Fruit fly (Drosophila melanogaster) whole organism, pupa: ENCODE results near the gene CG42762.

Source experiments
- CG12605 ChIP-seq: fragments of 200-800 bp; sonication (Bioruptor generic); IDR thresholded peaks from 2 replicates; pipeline ENCODE4 v1.3.6; 2022; ENCODE audit warnings: missing biosample characterization, missing genetic modification characterization
- CG13204 ChIP-seq: fragments of 200-800 bp; sonication (Bioruptor generic); optimal IDR thresholded peaks from 2 replicates; lab custom pipeline; 2018; ENCODE audit warnings: missing biosample characterization, mild to moderate bottlenecking, missing genetic modification characterization, moderate library complexity
- CG15710 ChIP-seq: fragments of 200-800 bp; sonication (Bioruptor generic); optimal IDR thresholded peaks from 2 replicates; lab custom pipeline; 2018; ENCODE audit warnings: missing biosample characterization, mild to moderate bottlenecking, missing genetic modification characterization, moderate library complexity
- D1 ChIP-seq: fragments of 200-800 bp; sonication (Bioruptor generic); optimal IDR thresholded peaks from 2 replicates; lab custom pipeline; 2018; ENCODE audit warnings: missing biosample characterization, mild to moderate bottlenecking, missing genetic modification characterization, moderate library complexity
- EcR ChIP-seq: fragments of 200-800 bp; sonication (Bioruptor generic); optimal IDR thresholded peaks from 3 replicates; lab custom pipeline; 2019; ENCODE audit warnings: missing biosample characterization, missing genetic modification characterization, mild to moderate bottlenecking, moderate library complexity, missing genetic modification reagents
- Ets98B ChIP-seq: fragments of 200-800 bp; sonication (Bioruptor generic); IDR thresholded peaks from 2 replicates; pipeline ENCODE4 v1.3.6; 2022; ENCODE audit warnings: missing biosample characterization, missing genetic modification characterization
- Pif1B ChIP-seq: fragments of 200-800 bp; sonication (Bioruptor generic); optimal IDR thresholded peaks from 3 replicates; lab custom pipeline; 2016; ENCODE audit warnings: missing biosample characterization, missing genetic modification characterization
- fd96Ca ChIP-seq: fragments of 200-800 bp; sonication (Bioruptor generic); IDR thresholded peaks from 3 replicates; pipeline ENCODE4 v1.3.6; 2022; ENCODE audit warnings: missing biosample characterization, missing genetic modification characterization

DNA sequence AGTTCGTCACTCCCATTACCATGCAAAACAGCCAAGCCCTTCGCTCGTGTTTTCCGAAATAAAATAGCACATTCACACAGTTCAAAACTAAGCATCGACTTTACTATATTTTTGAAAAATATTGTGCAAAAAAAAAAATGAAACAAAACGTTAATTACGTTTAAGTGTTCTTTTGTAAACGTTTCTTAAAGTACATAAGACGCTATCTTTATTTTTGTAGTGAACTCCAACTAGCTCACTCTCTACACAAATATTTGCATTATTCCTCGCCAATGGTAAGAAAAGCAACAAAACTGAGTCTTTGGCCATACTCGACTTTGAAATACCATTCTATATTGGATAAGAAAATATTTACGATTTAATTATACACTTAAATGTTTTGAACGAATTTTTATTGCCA, 13.1 kb downstream of the CG42762 start:
- no peak for TF ChIP-seq CG12605 (GFP tag; lab: Robert Waterston, UW)
- no peak for TF ChIP-seq CG13204 (GFP tag; lab: Kevin White, UChicago)
- no peak for TF ChIP-seq Ets98B (GFP tag; lab: Robert Waterston, UW)
- TF ChIP-seq EcR (GFP tag; lab: Kevin White, UChicago) = no peak
- TF ChIP-seq fd96Ca (GFP tag; lab: Robert Waterston, UW) = no peak
- no peak for TF ChIP-seq D1 (tag; lab: Kevin White, UChicago)
- TF ChIP-seq CG15710 (tag; lab: Kevin White, UChicago) = no peak
- TF ChIP-seq Pif1B = no peak
